Fruit fly (Drosophila melanogaster) whole organism, embryonic: ENCODE data around the gene CG7889.

Source experiments
- ATbp ChIP-seq: fragments of 200-800 bp; sonication (Bioruptor generic); optimal IDR thresholded peaks from 2 replicates; lab custom pipeline; 2017; ENCODE audit warnings: missing biosample characterization, mild to moderate bottlenecking, missing genetic modification characterization, missing genetic modification reagents
- Atf6 ChIP-seq: fragments of 200-800 bp; sonication (Bioruptor generic); IDR thresholded peaks from 2 replicates; pipeline ENCODE4 v1.3.6; 2022; ENCODE audit warnings: missing biosample characterization, missing genetic modification characterization
- C15 ChIP-seq: fragments of 200-800 bp; sonication (Bioruptor generic); IDR thresholded peaks from 3 replicates; pipeline ENCODE4 v1.3.6; 2022; ENCODE audit warnings: missing biosample characterization, missing genetic modification characterization
- CG10267 ChIP-seq: fragments of 200-800 bp; sonication (Bioruptor generic); optimal IDR thresholded peaks from 2 replicates; lab custom pipeline; 2018; ENCODE audit warnings: missing biosample characterization, mild to moderate bottlenecking, missing genetic modification characterization, moderate library complexity
- CG10366 ChIP-seq: fragments of 200-800 bp; sonication (Bioruptor generic); IDR thresholded peaks from 2 replicates; pipeline ENCODE4 v1.3.6; 2022; ENCODE audit warnings: missing biosample characterization, missing genetic modification characterization
- CG11560 ChIP-seq: fragments of 200-800 bp; sonication (Bioruptor generic); IDR thresholded peaks from 3 replicates; pipeline ENCODE4 v1.3.6; 2022; ENCODE audit warnings: missing biosample characterization, missing genetic modification characterization
- CG11695 ChIP-seq: fragments of 200-800 bp; sonication (Bioruptor generic); IDR thresholded peaks from 3 replicates; pipeline ENCODE4 v1.3.6; 2022; ENCODE audit warnings: missing biosample characterization, missing genetic modification characterization
- CG12769 ChIP-seq: fragments of 200-800 bp; sonication (Bioruptor generic); optimal IDR thresholded peaks from 2 replicates; lab custom pipeline; 2019; ENCODE audit warnings: missing biosample characterization, mild to moderate bottlenecking, missing genetic modification characterization, moderate library complexity
- CG15514 ChIP-seq: fragments of 200-800 bp; sonication (Bioruptor generic); optimal IDR thresholded peaks from 3 replicates; lab custom pipeline; 2017; ENCODE audit warnings: missing biosample characterization, missing genetic modification characterization, mild to moderate bottlenecking, moderate library complexity, missing genetic modification reagents
- CG17328 ChIP-seq: fragments of 200-800 bp; sonication (Bioruptor generic); IDR thresholded peaks from 2 replicates; pipeline ENCODE4 v1.3.6; 2022; ENCODE audit warnings: missing biosample characterization, missing genetic modification characterization
- CG17829 ChIP-seq: fragments of 200-800 bp; optimal IDR thresholded peaks from 2 replicates; lab custom pipeline; 2019; ENCODE audit warnings: missing biosample characterization, mild to moderate bottlenecking, missing genetic modification characterization, moderate library complexity
- CG2712 ChIP-seq: fragments of 200-800 bp; optimal IDR thresholded peaks from 3 replicates; lab custom pipeline; 2019; ENCODE audit warnings: missing biosample characterization, mild to moderate bottlenecking, missing genetic modification characterization, moderate library complexity
- CG30403 ChIP-seq: fragments of 200-800 bp; sonication (Bioruptor generic); optimal IDR thresholded peaks from 3 replicates; lab custom pipeline; 2016; ENCODE audit warnings: missing biosample characterization, missing genetic modification characterization
- CG32532 ChIP-seq: fragments of 200-800 bp; sonication (Bioruptor generic); IDR thresholded peaks from 2 replicates; pipeline ENCODE4 v1.3.6; 2022; ENCODE audit warnings: missing biosample characterization, missing genetic modification characterization
- CG3847 ChIP-seq: fragments of 200-800 bp; sonication (Bioruptor generic); IDR thresholded peaks from 2 replicates; pipeline ENCODE4 v1.3.6; 2022; ENCODE audit warnings: missing biosample characterization, missing genetic modification characterization
- CG4424 ChIP-seq: fragments of 200-800 bp; sonication (Bioruptor generic); optimal IDR thresholded peaks from 3 replicates; lab custom pipeline; 2016; ENCODE audit warnings: missing biosample characterization, missing genetic modification characterization
- CG4707 ChIP-seq: fragments of 200-800 bp; sonication (Bioruptor generic); optimal IDR thresholded peaks from 2 replicates; lab custom pipeline; 2018; ENCODE audit warnings: missing biosample characterization, mild to moderate bottlenecking, missing genetic modification characterization, moderate library complexity
- CG6854 ChIP-seq: fragments of 200-800 bp; sonication (Bioruptor generic); optimal IDR thresholded peaks from 3 replicates; lab custom pipeline; 2017; ENCODE audit warnings: missing biosample characterization, mild to moderate bottlenecking, missing genetic modification characterization
- CG7745 ChIP-seq: fragments of 200-800 bp; sonication (Bioruptor generic); optimal IDR thresholded peaks from 2 replicates; lab custom pipeline; 2018; ENCODE audit warnings: missing biosample characterization, mild to moderate bottlenecking, missing genetic modification characterization, moderate library complexity
- CG8478 ChIP-seq: fragments of >200 bp; optimal IDR thresholded peaks from 2 replicates; lab custom pipeline; 2018
- CG8924 ChIP-seq: fragments of 200-800 bp; optimal IDR thresholded peaks from 3 replicates; lab custom pipeline; 2019; ENCODE audit warnings: missing biosample characterization, mild to moderate bottlenecking, missing genetic modification characterization, moderate library complexity
- CG9876 ChIP-seq: fragments of 200-800 bp; sonication (Bioruptor generic); optimal IDR thresholded peaks from 2 replicates; lab custom pipeline; 2016; ENCODE audit warnings: missing biosample characterization, missing genetic modification characterization
- D ChIP-seq, 2 experiments: fragments of 200-800 bp in 1 of 2; fragments of >200 bp in 1 of 2; sonication (Bioruptor generic) in 1 of 2; optimal IDR thresholded peaks; 2 replicates in 1 of 2; 3 replicates in 1 of 2; lab custom pipeline; 2017; ENCODE audit warnings: mild to moderate bottlenecking in 1 of 2, missing biosample characterization in 1 of 2, missing genetic modification characterization in 1 of 2, missing genetic modification reagents in 1 of 2
- Doc3 ChIP-seq: fragments of 200-800 bp; sonication (Bioruptor generic); IDR thresholded peaks from 3 replicates; pipeline ENCODE4 v1.3.6; 2022; ENCODE audit warnings: missing biosample characterization, missing genetic modification characterization; ENCODE audit not compliant: partially characterized antibody
- Dp ChIP-seq: fragments of 200-800 bp; sonication (Bioruptor generic); optimal IDR thresholded peaks from 2 replicates; lab custom pipeline; 2018; ENCODE audit warnings: missing biosample characterization, mild to moderate bottlenecking, missing genetic modification characterization, moderate library complexity
- Fer3 ChIP-seq: fragments of 200-800 bp; sonication (Bioruptor generic); optimal IDR thresholded peaks from 2 replicates; lab custom pipeline; 2018; ENCODE audit warnings: missing biosample characterization, mild to moderate bottlenecking, missing genetic modification characterization, moderate library complexity
- HHEX ChIP-seq: fragments of 200-800 bp; sonication (Bioruptor generic); optimal IDR thresholded peaks from 3 replicates; lab custom pipeline; 2017; ENCODE audit warnings: missing biosample characterization, mild to moderate bottlenecking, missing genetic modification characterization, missing genetic modification reagents
- Lhr ChIP-seq: fragments of 200-800 bp; sonication (Bioruptor generic); optimal IDR thresholded peaks from 3 replicates; lab custom pipeline; 2017; ENCODE audit warnings: mild to moderate bottlenecking, missing biosample characterization, missing genetic modification reagents, missing genetic modification characterization
- MBD-R2 ChIP-seq: fragments of 200-800 bp; sonication (Bioruptor generic); IDR thresholded peaks from 2 replicates; pipeline ENCODE4 v1.3.6; 2022; ENCODE audit warnings: missing biosample characterization, missing genetic modification characterization
- Mad ChIP-seq: fragments of 200-800 bp; sonication (Bioruptor generic); optimal IDR thresholded peaks from 2 replicates; lab custom pipeline; 2016; ENCODE audit warnings: missing biosample characterization, missing genetic modification characterization
- Myb ChIP-seq: fragments of 200-800 bp; sonication (Bioruptor generic); optimal IDR thresholded peaks from 2 replicates; lab custom pipeline; 2016; ENCODE audit warnings: missing biosample characterization, missing genetic modification characterization
- Nf-YB ChIP-seq: fragments of 200-800 bp; sonication (Bioruptor generic); optimal IDR thresholded peaks from 3 replicates; lab custom pipeline; 2019; ENCODE audit warnings: missing biosample characterization, mild to moderate bottlenecking, missing genetic modification characterization, moderate library complexity
- Six4 ChIP-seq: fragments of 200-800 bp; sonication (Bioruptor generic); optimal IDR thresholded peaks from 2 replicates; lab custom pipeline; 2016; ENCODE audit warnings: missing biosample characterization, missing genetic modification characterization
- Vsx1 ChIP-seq: fragments of 200-800 bp; sonication (Bioruptor generic); optimal IDR thresholded peaks from 2 replicates; lab custom pipeline; 2017; ENCODE audit warnings: missing biosample characterization, mild to moderate bottlenecking, missing genetic modification characterization, missing genetic modification reagents
- ash1 ChIP-seq: fragments of 200-800 bp; sonication (Bioruptor generic); optimal IDR thresholded peaks from 2 replicates; lab custom pipeline; 2018; ENCODE audit warnings: missing biosample characterization, mild to moderate bottlenecking, missing genetic modification characterization
- ato ChIP-seq: fragments of 200-800 bp; sonication (Bioruptor generic); IDR thresholded peaks from 2 replicates; pipeline ENCODE4 v1.3.6; 2022; ENCODE audit warnings: missing biosample characterization, missing genetic modification characterization; ENCODE audit not compliant: partially characterized antibody
- az2 ChIP-seq: fragments of 200-800 bp; sonication (Bioruptor generic); optimal IDR thresholded peaks from 3 replicates; lab custom pipeline; 2016; ENCODE audit warnings: missing biosample characterization, missing genetic modification characterization
- chif ChIP-seq, 2 experiments: fragments of 200-800 bp; sonication (Bioruptor generic); optimal IDR thresholded peaks; 3 replicates each; lab custom pipeline; 2016; ENCODE audit warnings: missing biosample characterization in 2 of 2, missing genetic modification characterization in 2 of 2
- chinmo ChIP-seq: fragments of 200-800 bp; sonication (Bioruptor generic); IDR thresholded peaks from 4 replicates; pipeline ENCODE4 v1.3.6; 2022; ENCODE audit warnings: missing biosample characterization, missing genetic modification characterization; ENCODE audit not compliant: partially characterized antibody
- dati ChIP-seq: fragments of 200-800 bp; sonication (Bioruptor generic); IDR thresholded peaks from 2 replicates; pipeline ENCODE4 v1.3.6; 2022; ENCODE audit warnings: missing biosample characterization, missing genetic modification characterization
- esg ChIP-seq: fragments of 200-800 bp; sonication (Bioruptor generic); conservative IDR thresholded peaks from 2 replicates; pipeline ENCODE4 v1.3.6; 2022; ENCODE audit warnings: missing biosample characterization, missing genetic modification characterization
- fd96Cb ChIP-seq: fragments of 200-800 bp; sonication (Bioruptor generic); optimal IDR thresholded peaks from 2 replicates; lab custom pipeline; 2018; ENCODE audit warnings: missing biosample characterization, mild to moderate bottlenecking, missing genetic modification characterization, moderate library complexity
- gfzf ChIP-seq: fragments of 200-800 bp; sonication (Bioruptor generic); optimal IDR thresholded peaks from 2 replicates; lab custom pipeline; 2016; ENCODE audit warnings: missing biosample characterization, mild to moderate bottlenecking, missing genetic modification characterization, moderate library complexity
- ham ChIP-seq: fragments of 200-800 bp; sonication (Bioruptor generic); IDR thresholded peaks from 2 replicates; pipeline ENCODE4 v1.3.6; 2022; ENCODE audit warnings: missing biosample characterization, missing genetic modification characterization
- hkb ChIP-seq, 2 experiments: fragments of 200-800 bp in 1 of 2; fragments of >200 bp in 1 of 2; sonication (Bioruptor generic) in 1 of 2; IDR thresholded peaks in 1 of 2; optimal IDR thresholded peaks in 1 of 2; 2 replicates each; pipeline versions ENCODE4 v1.3.6 to Lab custom; 2017 to 2022; ENCODE audit warnings: missing biosample characterization in 1 of 2, missing genetic modification characterization in 1 of 2
- onecut ChIP-seq: fragments of 200-800 bp; sonication (Bioruptor generic); IDR thresholded peaks from 2 replicates; pipeline ENCODE4 v1.3.6; 2022; ENCODE audit warnings: missing biosample characterization, missing genetic modification characterization
- otp ChIP-seq: fragments of 200-800 bp; sonication (Bioruptor generic); IDR thresholded peaks from 3 replicates; pipeline ENCODE4, ENCODE4 v1.3.6; 2022; ENCODE audit warnings: missing biosample characterization, missing genetic modification characterization
- rib ChIP-seq: fragments of 200-800 bp; sonication (Bioruptor generic); IDR thresholded peaks from 2 replicates; pipeline ENCODE4 v1.3.6; 2022; ENCODE audit warnings: missing biosample characterization, missing genetic modification characterization
- sisA ChIP-seq: fragments of 200-800 bp; sonication (Bioruptor generic); IDR thresholded peaks from 2 replicates; pipeline ENCODE4 v1.3.6; 2022; ENCODE audit warnings: missing biosample characterization, missing genetic modification characterization
- stwl ChIP-seq: fragments of 200-800 bp; sonication (Bioruptor generic); optimal IDR thresholded peaks from 3 replicates; lab custom pipeline; 2018; ENCODE audit warnings: missing biosample characterization, mild to moderate bottlenecking, missing genetic modification characterization, moderate library complexity

The CG7889 gene

DNA sequence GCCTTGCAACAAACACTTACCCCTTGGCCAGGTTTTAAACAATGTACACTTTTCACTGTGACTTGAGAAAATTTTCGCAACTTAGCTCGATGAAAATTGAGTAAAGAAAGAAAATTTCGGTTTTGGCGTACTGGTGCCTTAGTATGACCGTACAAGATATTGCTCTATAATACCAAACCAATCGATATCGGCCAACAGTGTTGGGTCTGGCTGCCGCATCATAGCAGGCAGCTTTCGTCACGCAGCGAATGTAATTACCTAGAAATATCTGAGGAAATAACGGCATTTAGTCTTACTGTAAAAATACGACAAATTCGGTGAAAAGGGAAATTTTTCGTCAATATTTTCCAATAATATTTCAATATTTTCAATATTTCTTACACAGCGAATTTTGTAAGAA, 35.4 kb upstream of the CG7889 start, which contains the start of gene Ulp1 (continued):
- peak; percentile 95 for TF ChIP-seq MBD-R2
- TF ChIP-seq CG17328 (GFP tag; lab: Robert Waterston, UW): no peak
- peak; percentile 69 for TF ChIP-seq Vsx1
- peak in 1 of 2 experiments; percentile 48 for TF ChIP-seq chif (GFP tag; optimal IDR thresholded peaks at IDR 0.05; lab: Kevin White, UChicago)
- no peak for TF ChIP-seq CG4707 (GFP tag; lab: Kevin White, UChicago)
- peak; percentile 56 for TF ChIP-seq Dp
- TF ChIP-seq rib (GFP tag; lab: Robert Waterston, UW): no peak; the same call in 1 of the 2 replicates
- no peak for TF ChIP-seq CG11695
- TF ChIP-seq ATbp (GFP tag; lab: Kevin White, UChicago): no peak
- peak; percentile 85 for TF ChIP-seq CG10267
- no peak for TF ChIP-seq ash1 (GFP tag; lab: Kevin White, UChicago)
- TF ChIP-seq CG32532 (GFP tag; lab: Robert Waterston, UW): peak; percentile 40; the same call in 1 of the 2 replicates
- TF ChIP-seq CG10366 (GFP tag; lab: Robert Waterston, UW): no peak
- no peak for TF ChIP-seq otp (GFP tag; lab: Robert Waterston, UW)
- TF ChIP-seq CG30403 (GFP tag; lab: Kevin White, UChicago): no peak
- peak; percentile 16; the same call in 1 of the 2 replicates for TF ChIP-seq CG3847 (GFP tag; lab: Robert Waterston, UW)
- TF ChIP-seq onecut (GFP tag; lab: Robert Waterston, UW): peak; percentile 93
- TF ChIP-seq Myb (GFP tag; lab: Kevin White, UChicago): peak; percentile 92
- TF ChIP-seq CG7745: no peak
- TF ChIP-seq Lhr (GFP tag; lab: Kevin White, UChicago): peak; percentile 60
- peak; percentile 5 for TF ChIP-seq CG8924 (tag; lab: Kevin White, UChicago)
- TF ChIP-seq sisA (GFP tag; lab: Robert Waterston, UW): no peak
- TF ChIP-seq CG15514 (GFP tag; lab: Kevin White, UChicago): peak; percentile 57
- TF ChIP-seq Doc3 (GFP tag; lab: Robert Waterston, UW): no peak
- no peak for TF ChIP-seq Fer3 (tag; lab: Kevin White, UChicago)
- no peak for TF ChIP-seq ham (GFP tag; lab: Robert Waterston, UW)
- no peak for TF ChIP-seq CG12769 (tag; lab: Kevin White, UChicago)
- TF ChIP-seq az2 (GFP tag; lab: Kevin White, UChicago): no peak
- no peak for TF ChIP-seq hkb (optimal IDR thresholded peaks at IDR 0.05; lab: Kevin White, UChicago)
- TF ChIP-seq hkb (GFP tag; IDR thresholded peaks at IDR 0.05; lab: Robert Waterston, UW): no peak
- no peak for TF ChIP-seq CG6854 (GFP tag; lab: Kevin White, UChicago)
- no peak for TF ChIP-seq HHEX (GFP tag; lab: Kevin White, UChicago)
- TF ChIP-seq gfzf (GFP tag; lab: Kevin White, UChicago): peak; percentile 94
- TF ChIP-seq chinmo: no peak
- 0 out of 2 replicates have a peak, but pooled peaks have one; percentile 33 for TF ChIP-seq Atf6
- no peak for TF ChIP-seq CG11560
- TF ChIP-seq fd96Cb (tag; lab: Kevin White, UChicago): no peak
- TF ChIP-seq CG2712: peak; percentile 41
- TF ChIP-seq CG17829 (tag; lab: Kevin White, UChicago): peak; percentile 57
- TF ChIP-seq ato (GFP tag; lab: Robert Waterston, UW): 0 out of 2 replicates have a peak, but pooled peaks have one; percentile 38
- TF ChIP-seq esg (GFP tag; lab: Robert Waterston, UW): no peak
- TF ChIP-seq CG9876 (GFP tag; lab: Kevin White, UChicago): peak; percentile 4
- no peak for TF ChIP-seq C15 (GFP tag; lab: Robert Waterston, UW)
- TF ChIP-seq D (optimal IDR thresholded peaks at IDR 0.05; lab: Kevin White, UChicago): no peak
- TF ChIP-seq D (GFP tag; optimal IDR thresholded peaks at IDR 0.05; lab: Kevin White, UChicago): no peak
- no peak for TF ChIP-seq dati
- TF ChIP-seq stwl (tag; lab: Kevin White, UChicago): peak; percentile 78
- TF ChIP-seq Mad (GFP tag; lab: Kevin White, UChicago): peak; percentile 21
- TF ChIP-seq Nf-YB (GFP tag; lab: Kevin White, UChicago): no peak
- no peak for TF ChIP-seq CG8478 (lab: Kevin White, UChicago)
- no peak for TF ChIP-seq CG4424
- TF ChIP-seq Six4 (GFP tag; lab: Kevin White, UChicago): no peak
